Worm (Caenorhabditis elegans) whole organism, L4/young adult: Measurements from ENCODE around the gene elpc-3.
"Not testable (repeated sequence)": the region's sequence is repeated elsewhere in the genome, so short reads cannot be mapped to it uniquely, and the experiment has no call there.

Experiments
- W03F9.2 ChIP-seq: fragments of 150-350 bp; optimal IDR thresholded peaks from 2 replicates; lab custom pipeline; 2014; ENCODE audit warnings: missing biosample characterization, missing genetic modification characterization
- dao-5 ChIP-seq: sonication (generic microtip); optimal IDR thresholded peaks from 2 replicates; lab custom pipeline; 2016; ENCODE audit warnings: missing genotype, missing genetic modification characterization, moderate library complexity, missing compliant biosample characterization
- him-1 ChIP-seq: sonication (generic microtip); optimal IDR thresholded peaks from 2 replicates; lab custom pipeline; 2016; ENCODE audit warnings: missing genotype, missing genetic modification reagents, missing genetic modification characterization, missing compliant biosample characterization

elpc-3 gene

ce11 chrV:12150607-12151006, 30.6 kb downstream of the elpc-3 start, which contains the start of gene che-11:
che-11 (minus strand) TSS chrV:12150707.
- TF ChIP-seq him-1 (tag; lab: Kevin White, UChicago) = no peak
- TF ChIP-seq W03F9.2 (tag; lab: Kevin White, UChicago) = no peak
- no peak for TF ChIP-seq dao-5 (tag; lab: Kevin White, UChicago)

DNA sequence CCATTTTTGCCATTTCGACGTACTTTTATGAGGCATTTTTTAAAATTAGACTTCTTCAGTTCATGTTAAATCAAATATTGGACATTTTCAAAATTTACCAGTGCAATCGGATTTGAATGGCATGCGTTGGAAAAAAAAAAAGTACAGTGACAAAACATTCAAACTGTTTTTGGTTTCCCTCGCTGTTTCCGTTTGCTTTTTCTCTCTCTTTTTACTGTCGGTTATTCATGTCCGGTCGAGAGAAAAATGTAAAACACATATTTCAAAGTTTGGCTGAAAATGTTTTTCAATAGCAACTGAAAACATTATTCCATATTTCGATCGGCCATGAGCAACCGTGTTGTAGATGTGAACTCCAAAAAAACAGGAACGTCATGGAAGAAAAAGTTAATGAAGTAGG, 40.6 kb downstream of the elpc-3 start, which contains the start of gene C27A7.3:
C27A7.3 (plus strand) TSS at position 301 of the 400 bp plus-strand sequence.
- TF ChIP-seq him-1 (tag; lab: Kevin White, UChicago) (no peak), W03F9.2 (tag; lab: Kevin White, UChicago) (no peak), dao-5 (tag; lab: Kevin White, UChicago) (no peak)

DNA sequence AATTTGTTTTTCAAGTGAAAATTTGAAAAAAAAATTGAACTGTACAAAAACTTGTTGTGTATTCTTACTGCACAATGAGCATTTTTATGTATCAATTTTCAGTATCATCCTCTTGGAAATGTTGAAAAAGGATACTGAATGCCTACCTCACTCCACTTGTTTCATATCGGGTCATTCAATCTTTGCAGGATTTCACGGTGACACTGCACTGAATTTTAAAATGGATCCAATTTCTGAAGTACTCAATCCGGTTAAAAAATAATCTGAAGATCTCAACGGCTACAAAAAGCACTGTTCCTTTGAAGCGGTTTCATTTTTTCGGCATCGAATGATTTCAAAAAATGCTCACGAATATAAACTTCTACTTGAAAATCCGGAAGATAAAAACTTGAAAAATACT, 43.3 kb downstream of the elpc-3 start:
- TF ChIP-seq dao-5 (tag; lab: Kevin White, UChicago) = no peak
- TF ChIP-seq W03F9.2 (tag; lab: Kevin White, UChicago) = no peak
- no peak for TF ChIP-seq him-1 (tag; lab: Kevin White, UChicago)

DNA sequence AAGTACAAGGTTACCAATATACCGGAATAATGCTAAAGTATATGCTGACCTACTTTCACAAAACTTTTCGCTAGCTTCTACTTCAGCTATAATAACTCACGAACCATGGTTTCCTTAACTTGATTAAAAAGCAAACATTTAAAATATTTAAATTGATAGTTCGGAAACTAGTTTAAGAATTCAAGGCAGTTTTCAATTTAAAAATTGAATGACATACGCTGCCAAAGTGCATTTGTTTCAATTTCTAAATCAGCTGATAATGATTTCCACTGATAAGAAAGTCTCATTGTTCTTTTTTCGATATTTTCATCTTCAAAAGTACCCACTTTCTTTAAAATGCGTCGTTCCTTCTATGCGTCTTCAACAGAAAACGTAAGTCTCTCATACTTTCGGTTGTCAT, 50.1 kb downstream of the elpc-3 start, which contains the start of gene enpp-1:
enpp-1 (plus strand) TSS at position 301 of the 400 bp plus-strand sequence.
- TF ChIP-seq dao-5, W03F9.2, him-1 (tag; lab: Kevin White, UChicago): not testable (repeated sequence)

ce11 chrV:12130688-12131087, 50.5 kb downstream of the elpc-3 start, which contains the start of gene C27A7.6:
C27A7.6 (minus strand) TSS chrV:12130788.
- TF ChIP-seq dao-5, him-1, W03F9.2 (tag; lab: Kevin White, UChicago): not testable (repeated sequence)
